Worm (Caenorhabditis elegans) whole organism, L3 larva: ENCODE data around the gene cyp-35B3.

Experiments used
- ZK546.5 ChIP-seq: sonication (generic microtip); optimal IDR thresholded peaks from 2 replicates; lab custom pipeline; 2017; ENCODE audit warnings: missing biosample characterization, missing genetic modification characterization
- ama-1 ChIP-seq: fragments of 150-350 bp; optimal IDR thresholded peaks from 2 replicates; lab custom pipeline; 2018
- ceh-16 ChIP-seq: sonication (generic microtip); optimal IDR thresholded peaks from 2 replicates; lab custom pipeline; 2017; ENCODE audit warnings: missing biosample characterization, missing genetic modification characterization
- ceh-28 ChIP-seq: fragments of 150-350 bp; optimal IDR thresholded peaks from 2 replicates; lab custom pipeline; 2014; ENCODE audit warnings: missing biosample characterization, missing genetic modification reagents, missing genetic modification characterization
- ceh-82 ChIP-seq: fragments of 150-350 bp; optimal IDR thresholded peaks from 2 replicates; lab custom pipeline; 2014; ENCODE audit warnings: missing biosample characterization, missing genetic modification characterization
- ceh-9 ChIP-seq: sonication (generic microtip); optimal IDR thresholded peaks from 2 replicates; lab custom pipeline; 2018; ENCODE audit warnings: missing biosample characterization, missing genetic modification characterization
- elt-1 ChIP-seq: fragments of 150-350 bp; optimal IDR thresholded peaks from 2 replicates; lab custom pipeline; 2014; ENCODE audit warnings: missing biosample characterization, missing genetic modification characterization
- elt-3 ChIP-seq, 3 experiments: fragments of 150-350 bp in 1 of 3; sonication (generic microtip) in 2 of 3; optimal IDR thresholded peaks; 2 replicates in 2 of 3; 4 replicates in 1 of 3; lab custom pipeline; 2014 to 2017; ENCODE audit warnings: missing biosample characterization in 3 of 3, missing genetic modification characterization in 3 of 3
- eor-1 ChIP-seq, 2 experiments: fragments of 150-350 bp; optimal IDR thresholded peaks; 2 replicates each; lab custom pipeline; 2014 to 2018; ENCODE audit warnings: missing biosample characterization in 2 of 2, missing genetic modification characterization in 2 of 2
- fkh-2 ChIP-seq: fragments of 150-350 bp; optimal IDR thresholded peaks from 2 replicates; lab custom pipeline; 2014; ENCODE audit warnings: missing biosample characterization, missing genetic modification reagents, missing genetic modification characterization
- fos-1 ChIP-seq: fragments of 150-350 bp; optimal IDR thresholded peaks from 2 replicates; lab custom pipeline; 2014; ENCODE audit warnings: missing biosample characterization, missing genetic modification characterization
- jun-1 ChIP-seq: fragments of 150-350 bp; optimal IDR thresholded peaks from 2 replicates; lab custom pipeline; 2014; ENCODE audit warnings: missing biosample characterization, missing genetic modification reagents, missing genetic modification characterization
- lin-15B ChIP-seq: fragments of 150-350 bp; optimal IDR thresholded peaks from 2 replicates; lab custom pipeline; 2014; ENCODE audit warnings: missing biosample characterization, missing genetic modification characterization
- lsy-12 ChIP-seq: sonication (generic microtip); optimal IDR thresholded peaks from 2 replicates; lab custom pipeline; 2016; ENCODE audit warnings: mild to moderate bottlenecking, missing genetic modification characterization, missing compliant biosample characterization
- mdl-1 ChIP-seq: fragments of 150-350 bp; optimal IDR thresholded peaks from 2 replicates; lab custom pipeline; 2014; ENCODE audit warnings: missing biosample characterization, missing genetic modification characterization
- mml-1 ChIP-seq: fragments of 150-350 bp; sonication (generic microtip); optimal IDR thresholded peaks from 3 replicates; lab custom pipeline; 2014; ENCODE audit warnings: missing biosample characterization, missing genetic modification characterization
- nfya-1 ChIP-seq: sonication (generic microtip); optimal IDR thresholded peaks from 2 replicates; lab custom pipeline; 2017; ENCODE audit warnings: missing genetic modification characterization, mild to moderate bottlenecking, missing compliant biosample characterization, antibody characterized with exemption, moderate library complexity; ENCODE audit not compliant: insufficient read depth
- nhr-11 ChIP-seq: fragments of 150-350 bp; optimal IDR thresholded peaks from 2 replicates; lab custom pipeline; 2014; ENCODE audit warnings: missing biosample characterization, missing genetic modification characterization
- nhr-12 ChIP-seq: fragments of 150-350 bp; optimal IDR thresholded peaks from 2 replicates; lab custom pipeline; 2014; ENCODE audit warnings: missing biosample characterization, missing genetic modification characterization
- nhr-23 ChIP-seq: fragments of 150-350 bp; optimal IDR thresholded peaks from 2 replicates; lab custom pipeline; 2014; ENCODE audit warnings: missing biosample characterization, missing genetic modification reagents, missing genetic modification characterization
- nhr-237 ChIP-seq: fragments of 150-350 bp; optimal IDR thresholded peaks from 2 replicates; lab custom pipeline; 2014; ENCODE audit warnings: missing biosample characterization, missing genetic modification characterization
- nhr-25 ChIP-seq: sonication (generic microtip); optimal IDR thresholded peaks from 2 replicates; lab custom pipeline; 2017; ENCODE audit warnings: missing biosample characterization, missing genetic modification characterization
- nhr-28 ChIP-seq: fragments of 150-350 bp; optimal IDR thresholded peaks from 2 replicates; lab custom pipeline; 2014; ENCODE audit warnings: missing biosample characterization, missing genetic modification characterization
- nhr-67 ChIP-seq: fragments of 150-350 bp; optimal IDR thresholded peaks from 2 replicates; lab custom pipeline; 2014; ENCODE audit warnings: missing biosample characterization, missing genetic modification characterization
- nhr-76 ChIP-seq: fragments of 150-350 bp; sonication (generic microtip); optimal IDR thresholded peaks from 5 replicates; lab custom pipeline; 2014; ENCODE audit warnings: missing biosample characterization, missing genetic modification characterization
- nhr-77 ChIP-seq: fragments of 150-350 bp; optimal IDR thresholded peaks from 2 replicates; lab custom pipeline; 2014; ENCODE audit warnings: missing biosample characterization, missing genetic modification characterization
- pha-4 ChIP-seq: fragments of 150-350 bp; optimal IDR thresholded peaks from 2 replicates; lab custom pipeline; 2014; ENCODE audit warnings: missing biosample characterization, missing genetic modification reagents, missing genetic modification characterization
- sea-2 ChIP-seq: fragments of 150-350 bp; sonication (generic microtip); optimal IDR thresholded peaks from 4 replicates; lab custom pipeline; 2014; ENCODE audit warnings: missing biosample characterization, missing genetic modification reagents, missing genetic modification characterization
- tbx-2 ChIP-seq: sonication (generic microtip); optimal IDR thresholded peaks from 2 replicates; lab custom pipeline; 2016; ENCODE audit warnings: mild to moderate bottlenecking, missing genetic modification characterization, missing compliant biosample characterization
- unc-39 ChIP-seq: sonication (generic microtip); optimal IDR thresholded peaks from 4 replicates; lab custom pipeline; 2017; ENCODE audit warnings: missing biosample characterization, missing genetic modification characterization
- unc-62 ChIP-seq: fragments of 150-350 bp; sonication (generic microtip); optimal IDR thresholded peaks from 4 replicates; lab custom pipeline; 2014; ENCODE audit warnings: missing biosample characterization, missing genetic modification reagents, missing genetic modification characterization
- zag-1 ChIP-seq: fragments of 150-350 bp; optimal IDR thresholded peaks from 2 replicates; lab custom pipeline; 2014; ENCODE audit warnings: missing biosample characterization, missing genetic modification characterization
- ztf-11 ChIP-seq: fragments of 150-350 bp; optimal IDR thresholded peaks from 2 replicates; lab custom pipeline; 2014; ENCODE audit warnings: missing biosample characterization, missing genetic modification characterization
- ztf-4 ChIP-seq: fragments of 150-350 bp; optimal IDR thresholded peaks from 2 replicates; lab custom pipeline; 2014; ENCODE audit warnings: missing biosample characterization, missing genetic modification characterization

Gene cyp-35B3

ce11 chrV:3981680-3982079 lies 36.5 kb downstream of the cyp-35B3 start, which contains the start of gene nlp-30:
nlp-30 (plus strand) TSS chrV:3981980.
- TF ChIP-seq unc-39 (tag; lab: Kevin White, UChicago) (no peak), nhr-23 (no peak), fkh-2 (tag; lab: Kevin White, UChicago) (no peak), mdl-1 (tag; lab: Kevin White, UChicago) (no peak), elt-3 (tag; optimal IDR thresholded peaks at IDR 0.05; lab: Kevin White, UChicago) (no peak), nhr-67 (tag; lab: Kevin White, UChicago) (no peak)

ce11 chrV:3984178-3984577 lies 39.0 kb downstream of the cyp-35B3 start, which contains the start of gene nlp-29:
nlp-29 (plus strand) TSS chrV:3984425.
- TF ChIP-seq nhr-23 (peak; percentile 78), nhr-25 (peak; percentile 75), fos-1 (tag; lab: Kevin White, UChicago) (no peak)

ce11 chrV:3985104-3985503 lies 40.0 kb downstream of the cyp-35B3 start:
- TF ChIP-seq ceh-16 (tag; lab: Kevin White, UChicago) (no peak), nfya-1 (tag; lab: Kevin White, UChicago) (no peak), mdl-1 (tag; lab: Kevin White, UChicago) (no peak), nhr-77 (tag; lab: Kevin White, UChicago) (no peak), ztf-11 (tag; lab: Kevin White, UChicago) (no peak), nhr-237 (tag; lab: Kevin White, UChicago) (no peak), ztf-4 (no peak), eor-1 (tag; optimal IDR thresholded peaks at IDR 0.05; lab: Kevin White, UChicago) (no peak), unc-39 (tag; lab: Kevin White, UChicago) (no peak), mml-1 (tag; lab: Kevin White, UChicago) (no peak), lsy-12 (tag; lab: Kevin White, UChicago) (no peak), elt-3 (tag; optimal IDR thresholded peaks at IDR 0.05; lab: Kevin White, UChicago) (no peak), fos-1 (tag; lab: Kevin White, UChicago) (no peak), nhr-23 (no peak), unc-62 (GFP tag; lab: Kevin White, UChicago) (no peak), jun-1 (tag; lab: Kevin White, UChicago) (no peak), nhr-12 (tag; lab: Kevin White, UChicago) (no peak)

- no peak for TF ChIP-seq sea-2
- TF ChIP-seq zag-1: no peak
- TF ChIP-seq mml-1 (tag; lab: Kevin White, UChicago): no peak
Observed at ce11 chrV:3987616-3988015, 42.5 kb downstream of the cyp-35B3 start, which contains the start of gene nlp-28. nlp-28 (plus strand) TSS chrV:3987900.

ce11 chrV:3989070-3989469 lies 43.9 kb downstream of the cyp-35B3 start, which contains the start of gene nlp-27:
nlp-27 (plus strand) TSS chrV:3989378.
- peak; percentile 23 for TF ChIP-seq nhr-23
- no peak for TF ChIP-seq ZK546.5 (tag; lab: Kevin White, UChicago)
- no peak for TF ChIP-seq unc-62 (GFP tag; lab: Kevin White, UChicago)
- no peak for TF ChIP-seq ama-1 (lab: Kevin White, UChicago)
- TF ChIP-seq jun-1 (tag; lab: Kevin White, UChicago): no peak

ce11 chrV:3992334-3992733 lies 47.2 kb downstream of the cyp-35B3 start:
- no peak for TF ChIP-seq pha-4
- no peak for TF ChIP-seq zag-1
- TF ChIP-seq tbx-2 (tag; lab: Kevin White, UChicago): no peak
- TF ChIP-seq nhr-11 (tag; lab: Kevin White, UChicago): no peak
- no peak for TF ChIP-seq nhr-77 (tag; lab: Kevin White, UChicago)
- TF ChIP-seq lin-15B: no peak

ce11 chrV:3994048-3994447 lies 48.9 kb downstream of the cyp-35B3 start, which contains the start of gene K09D9.9:
K09D9.9 (minus strand) TSS chrV:3994148.
- no peak for TF ChIP-seq nhr-76 (tag; lab: Kevin White, UChicago)
- TF ChIP-seq nhr-28 (tag; lab: Kevin White, UChicago): no peak
- no peak for TF ChIP-seq elt-3 (tag; optimal IDR thresholded peaks at IDR 0.05; lab: Kevin White, UChicago)
- no peak for TF ChIP-seq pha-4
- no peak for TF ChIP-seq ceh-82
- TF ChIP-seq ceh-28 (tag; lab: Kevin White, UChicago): no peak
- no peak for TF ChIP-seq ceh-9 (tag; lab: Kevin White, UChicago)
- TF ChIP-seq lin-15B: no peak
- no peak for TF ChIP-seq elt-1 (tag; lab: Kevin White, UChicago)
